Fruit fly (Drosophila melanogaster): ENCODE measurements around the gene mtrm.
A peak's percentile ranks its signal among the peaks of the same experiment; 100 is the strongest.

Gene mtrm

dm6 chr3L:8398763-8399445 is 13.9 kb upstream of the mtrm start (continued):
- TF ChIP-seq ATbp (GFP tag; optimal IDR thresholded peaks at IDR 0.05) (peak; percentile 19), tin (GFP tag; optimal IDR thresholded peaks at IDR 0.05) (peak; percentile 14), CG13296 (GFP tag; optimal IDR thresholded peaks at IDR 0.05) (no peak), Taf1 (GFP tag; IDR thresholded peaks at IDR 0.05) (no peak), Hr51 (GFP tag; optimal IDR thresholded peaks at IDR 0.05) (no peak), pan (optimal IDR thresholded peaks at IDR 0.05) (no peak), pan (GFP tag; optimal IDR thresholded peaks at IDR 0.05 in 1 of 2, IDR thresholded peaks at IDR 0.05 in 1 of 2) (peak in 1 of 2 experiments; percentile 15), CG8924 (tag; optimal IDR thresholded peaks at IDR 0.05) (peak; percentile 23), Camta (GFP tag; optimal IDR thresholded peaks at IDR 0.05) (peak; percentile 22), sisA (GFP tag; IDR thresholded peaks at IDR 0.05) (peak; percentile 51; the same call in 1 of the 2 replicates), CG9876 (GFP tag; optimal IDR thresholded peaks at IDR 0.05) (no peak), CG11695 (GFP tag; IDR thresholded peaks at IDR 0.05) (0 out of 3 replicates have a peak, but pooled peaks have one; percentile 16), CG6254 (GFP tag; optimal IDR thresholded peaks at IDR 0.05) (no peak), CG6175 (GFP tag; IDR thresholded peaks at IDR 0.05) (no peak), CG7786 (GFP tag; optimal IDR thresholded peaks at IDR 0.05) (peak; percentile 38), Fer3 (tag; optimal IDR thresholded peaks at IDR 0.05) (no peak), CG33213 (GFP tag; optimal IDR thresholded peaks at IDR 0.05) (peak; percentile 8), nmo (GFP tag; optimal IDR thresholded peaks at IDR 0.05) (peak; percentile 16), CG10654 (GFP tag; optimal IDR thresholded peaks at IDR 0.05) (peak; percentile 22), sqz (GFP tag; optimal IDR thresholded peaks at IDR 0.05) (no peak), fu2 (GFP tag; optimal IDR thresholded peaks at IDR 0.05) (no peak), sug (tag; optimal IDR thresholded peaks at IDR 0.05) (no peak), CG17612 (GFP tag; IDR thresholded peaks at IDR 0.05) (no peak), dan (GFP tag; IDR thresholded peaks at IDR 0.05) (no peak), dmrt11E (tag; optimal IDR thresholded peaks at IDR 0.05) (peak; percentile 32), ro (GFP tag; IDR thresholded peaks at IDR 0.05) (no peak), CoRest (tag; optimal IDR thresholded peaks at IDR 0.05) (no peak), CG3065 (GFP tag; optimal IDR thresholded peaks at IDR 0.05) (no peak), fd96Cb (tag; optimal IDR thresholded peaks at IDR 0.05) (peak; percentile 38), CG9817 (tag; optimal IDR thresholded peaks at IDR 0.05) (no peak), CG2199 (GFP tag; IDR thresholded peaks at IDR 0.05) (0 out of 3 replicates have a peak, but pooled peaks have one; percentile 18), CG8944 (GFP tag; optimal IDR thresholded peaks at IDR 0.05) (peak; percentile 10), Rfx (GFP tag; IDR thresholded peaks at IDR 0.05) (0 out of 2 replicates have a peak, but pooled peaks have one; percentile 33), sens-2 (GFP tag; IDR thresholded peaks at IDR 0.05) (no peak), H15 (GFP tag; IDR thresholded peaks at IDR 0.05) (no peak), CG30020 (tag; optimal IDR thresholded peaks at IDR 0.05) (no peak), tna (GFP tag; IDR thresholded peaks at IDR 0.05; ENCODE audit: partially characterized antibody) (no peak), Xbp1 (GFP tag; optimal IDR thresholded peaks at IDR 0.05) (peak; percentile 53), CG32772 (GFP tag; IDR thresholded peaks at IDR 0.05) (peak; percentile 50), CG8388 (GFP tag; optimal IDR thresholded peaks at IDR 0.05) (peak; percentile 26), HmgZ (tag; optimal IDR thresholded peaks at IDR 0.05) (no peak), CG1647 (GFP tag; optimal IDR thresholded peaks at IDR 0.05) (peak; percentile 5), phol (tag; optimal IDR thresholded peaks at IDR 0.05) (peak; percentile 38), mam (GFP tag; optimal IDR thresholded peaks at IDR 0.05) (peak; percentile 42), sob (GFP tag; IDR thresholded peaks at IDR 0.05) (0 out of 2 replicates have a peak, but pooled peaks have one; percentile 23), Doc3 (GFP tag; IDR thresholded peaks at IDR 0.05; ENCODE audit: partially characterized antibody) (no peak), gce (GFP tag; IDR thresholded peaks at IDR 0.05) (peak; percentile 9; the same call in 1 of the 3 replicates), CG2120 (GFP tag; optimal IDR thresholded peaks at IDR 0.05) (peak; percentile 41), btn (GFP tag; optimal IDR thresholded peaks at IDR 0.05) (no peak), CG34376 (GFP tag; optimal IDR thresholded peaks at IDR 0.05) (no peak)
